Worm (Caenorhabditis elegans): ENCODE measurements around the gene C07H4.1.

ce11 chrII:9070740-9071139 lies 22.7 kb downstream of the C07H4.1 start, which contains the start of gene T24B8.4:
- no peak for TF ChIP-seq him-1 (tag; optimal IDR thresholded peaks at IDR 0.05)
- no peak for TF ChIP-seq W03F9.2 (tag; optimal IDR thresholded peaks at IDR 0.05)
- no peak for TF ChIP-seq dao-5 (tag; optimal IDR thresholded peaks at IDR 0.05)

All from whole organism, L4/young adult.